Worm (Caenorhabditis elegans): Measurements from ENCODE around the gene K07H8.7.
A peak's percentile ranks its signal among the peaks of the same experiment; 100 is the strongest.

K07H8.7 gene

ce11 chrIV:8268024-8268423 is 8.2 kb upstream of the K07H8.7 start, which contains the start of the genes K07H8.5 and K07H8.8:
Gene K07H8.5 (plus strand): TSS chrIV:8268324.
Gene K07H8.8 (minus strand): TSS chrIV:8268412.
- TF ChIP-seq blmp-1 (tag; optimal IDR thresholded peaks at IDR 0.05): no peak
- TF ChIP-seq snpc-4 (tag; optimal IDR thresholded peaks at IDR 0.05): no peak
- no peak for TF ChIP-seq mab-5 (tag; optimal IDR thresholded peaks at IDR 0.05)
- no peak for TF ChIP-seq bed-3 (GFP tag; optimal IDR thresholded peaks at IDR 0.05)
- TF ChIP-seq ceh-43 (GFP tag; optimal IDR thresholded peaks at IDR 0.05): no peak
- no peak for TF ChIP-seq sem-2 (GFP tag; optimal IDR thresholded peaks at IDR 0.05)
- no peak for TF ChIP-seq tbx-8 (GFP tag; optimal IDR thresholded peaks at IDR 0.05)
- no peak for TF ChIP-seq mls-2 (tag; optimal IDR thresholded peaks at IDR 0.05)
- TF ChIP-seq hlh-1 (tag; optimal IDR thresholded peaks at IDR 0.05): no peak
- TF ChIP-seq nhr-76 (tag; optimal IDR thresholded peaks at IDR 0.05): no peak

- TF ChIP-seq M03D4.4 (tag; optimal IDR thresholded peaks at IDR 0.05) (no peak), unc-120 (tag; optimal IDR thresholded peaks at IDR 0.05; ENCODE audit: poor library complexity, severe bottlenecking) (no peak), ceh-39 (tag; optimal IDR thresholded peaks at IDR 0.05) (no peak), sptf-1 (tag; optimal IDR thresholded peaks at IDR 0.05) (no peak), flh-1 (GFP tag; optimal IDR thresholded peaks at IDR 0.05) (no peak), elt-3 (tag; optimal IDR thresholded peaks at IDR 0.05) (no peak), unc-39 (tag; optimal IDR thresholded peaks at IDR 0.05) (no peak), lsy-2 (tag; optimal IDR thresholded peaks at IDR 0.05) (no peak), mls-2 (tag; optimal IDR thresholded peaks at IDR 0.05) (no peak), unc-62 (GFP tag; optimal IDR thresholded peaks at IDR 0.05) (no peak), hlh-1 (tag; optimal IDR thresholded peaks at IDR 0.05) (no peak), nhr-28 (tag; optimal IDR thresholded peaks at IDR 0.05) (no peak), nhr-237 (tag; optimal IDR thresholded peaks at IDR 0.05) (no peak), blmp-1 (tag; optimal IDR thresholded peaks at IDR 0.05) (no peak), ztf-11 (tag; optimal IDR thresholded peaks at IDR 0.05) (no peak), ham-2 (GFP tag; optimal IDR thresholded peaks at IDR 0.05) (no peak), tbx-8 (GFP tag; optimal IDR thresholded peaks at IDR 0.05) (no peak), ceh-83 (GFP tag; optimal IDR thresholded peaks at IDR 0.05) (no peak), mab-5 (tag; optimal IDR thresholded peaks at IDR 0.05) (no peak)
These were observed 6.5 kb upstream of the K07H8.7 start for ce11 chrIV:8266024-8266949.

ce11 chrIV:8262671-8263070 is 2.9 kb upstream of the K07H8.7 start:
- TF ChIP-seq cnd-1 (tag; optimal IDR thresholded peaks at IDR 0.05) (no peak), snpc-4 (tag; optimal IDR thresholded peaks at IDR 0.05) (no peak), sptf-1 (tag; optimal IDR thresholded peaks at IDR 0.05) (no peak), mls-2 (tag; optimal IDR thresholded peaks at IDR 0.05) (no peak), blmp-1 (tag; optimal IDR thresholded peaks at IDR 0.05) (no peak), ztf-11 (tag; optimal IDR thresholded peaks at IDR 0.05) (no peak), hlh-1 (tag; optimal IDR thresholded peaks at IDR 0.05) (no peak), flh-1 (GFP tag; optimal IDR thresholded peaks at IDR 0.05) (no peak), ceh-39 (tag; optimal IDR thresholded peaks at IDR 0.05) (no peak), unc-62 (GFP tag; optimal IDR thresholded peaks at IDR 0.05) (no peak), elt-1 (tag; optimal IDR thresholded peaks at IDR 0.05; ENCODE audit: borderline replicate concordance, insufficient read depth) (no peak), drap-1 (GFP tag; optimal IDR thresholded peaks at IDR 0.05) (no peak), mab-5 (tag; optimal IDR thresholded peaks at IDR 0.05) (no peak), nhr-237 (tag; optimal IDR thresholded peaks at IDR 0.05) (no peak), unc-120 (tag; optimal IDR thresholded peaks at IDR 0.05; ENCODE audit: poor library complexity, severe bottlenecking) (no peak), ces-1 (GFP tag; optimal IDR thresholded peaks at IDR 0.05) (no peak)

- TF ChIP-seq nhr-237 (tag; optimal IDR thresholded peaks at IDR 0.05): no peak
These were observed 1.2 kb upstream of the K07H8.7 start, which contains the start of gene vit-6 for ce11 chrIV:8260848-8261638. Gene vit-6 (plus strand): TSS chrIV:8261157.

ce11 chrIV:8255221-8255620 is 4.6 kb downstream of the K07H8.7 start:
- TF ChIP-seq snpc-4 (tag; optimal IDR thresholded peaks at IDR 0.05): no peak
- TF ChIP-seq elt-1 (tag; optimal IDR thresholded peaks at IDR 0.05; ENCODE audit: borderline replicate concordance, insufficient read depth): peak; percentile 56
